Worm (Caenorhabditis elegans): ENCODE measurements around the gene ilc-17.1.

ilc-17.1 gene

DNA sequence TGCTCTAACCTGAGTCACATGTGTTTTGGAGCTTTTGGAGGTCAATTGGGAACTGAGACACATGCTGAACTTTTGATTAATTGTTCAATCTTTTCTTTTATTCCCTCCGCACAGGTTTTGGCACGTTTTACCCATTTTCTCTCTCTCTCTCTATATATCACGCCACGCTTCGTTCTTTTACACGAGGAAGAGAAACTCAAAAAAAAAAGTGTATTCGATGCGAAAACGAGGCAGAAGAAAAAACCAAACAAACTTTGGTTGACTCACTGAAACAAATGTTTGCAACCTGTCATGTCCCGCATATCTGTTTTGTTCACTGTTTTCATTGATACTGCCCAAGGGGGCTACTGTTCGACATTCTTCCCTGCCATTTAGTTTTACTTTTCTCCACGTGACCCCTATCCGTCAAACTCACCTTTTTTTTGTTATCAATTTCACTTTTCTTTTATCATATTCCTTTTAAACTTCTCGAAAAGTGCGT is 8.3 kb downstream of the ilc-17.1 start:
- TF ChIP-seq lin-39 (tag; optimal IDR thresholded peaks at IDR 0.05) (peak; percentile 50), ztf-4 (tag; optimal IDR thresholded peaks at IDR 0.05) (peak; percentile 2), nhr-77 (tag; optimal IDR thresholded peaks at IDR 0.05) (no peak), F16B12.6 (tag; optimal IDR thresholded peaks at IDR 0.05) (no peak), aha-1 (tag; optimal IDR thresholded peaks at IDR 0.05) (no peak), nhr-76 (tag; optimal IDR thresholded peaks at IDR 0.05) (no peak), pax-3 (tag; optimal IDR thresholded peaks at IDR 0.05) (no peak), unc-98 (GFP tag; IDR thresholded peaks at IDR 0.05) (no peak), elt-2 (tag; optimal IDR thresholded peaks at IDR 0.05) (peak; percentile 48), unc-130 (tag; optimal IDR thresholded peaks at IDR 0.05) (peak; percentile 4), elt-3 (tag; optimal IDR thresholded peaks at IDR 0.05) (peak in 2 of 6 experiments; percentile 44 to 74), lin-14 (GFP tag; optimal IDR thresholded peaks at IDR 0.05) (peak; percentile 83), lsy-2 (tag; optimal IDR thresholded peaks at IDR 0.05) (peak; percentile 29 to 30), blmp-1 (tag; optimal IDR thresholded peaks at IDR 0.05) (peak; percentile 86), nhr-20 (tag; optimal IDR thresholded peaks at IDR 0.05) (peak; percentile 61), nhr-90 (tag; optimal IDR thresholded peaks at IDR 0.05; ENCODE audit: poor library complexity) (peak; percentile 26), snu-23 (GFP tag; optimal IDR thresholded peaks at IDR 0.05) (peak; percentile 67), nhr-84 (tag; optimal IDR thresholded peaks at IDR 0.05) (no peak), ceh-63 (GFP tag; optimal IDR thresholded peaks at IDR 0.05) (no peak), jun-1 (tag; optimal IDR thresholded peaks at IDR 0.05) (no peak), ceh-8 (GFP tag; optimal IDR thresholded peaks at IDR 0.05) (no peak), fkh-4 (tag; optimal IDR thresholded peaks at IDR 0.05; ENCODE audit: borderline replicate concordance) (peak; percentile 48), Y116A8C.19 (tag; optimal IDR thresholded peaks at IDR 0.05; ENCODE audit: borderline replicate concordance) (no peak), rnt-1 (tag; optimal IDR thresholded peaks at IDR 0.05) (peak; percentile 55), vab-15 (tag; optimal IDR thresholded peaks at IDR 0.05) (peak; percentile 16), pag-3 (tag; optimal IDR thresholded peaks at IDR 0.05; ENCODE audit: borderline replicate concordance, insufficient read depth) (peak; percentile 65), mdl-1 (tag; optimal IDR thresholded peaks at IDR 0.05) (peak in 1 of 2 experiments; percentile 42), C16A3.4 (tag; optimal IDR thresholded peaks at IDR 0.05) (no peak), C04F5.9 (tag; optimal IDR thresholded peaks at IDR 0.05) (no peak), fos-1 (tag; optimal IDR thresholded peaks at IDR 0.05) (no peak), grh-1 (GFP tag; IDR thresholded peaks at IDR 0.05) (peak; percentile 32; the same call in 1 of the 2 replicates), nhr-19 (GFP tag; conservative IDR thresholded peaks at IDR 0.05) (peak; percentile 55), dsc-1 (tag; optimal IDR thresholded peaks at IDR 0.05) (peak; percentile 89), nhr-85 (tag) (peak; percentile 90), nhr-71 (tag; optimal IDR thresholded peaks at IDR 0.05) (peak; percentile 82), nhr-28 (tag; optimal IDR thresholded peaks at IDR 0.05) (no peak), zip-4 (GFP tag; optimal IDR thresholded peaks at IDR 0.05) (no peak), egl-13 (tag; optimal IDR thresholded peaks at IDR 0.05) (no peak), efl-1 (optimal IDR thresholded peaks at IDR 0.05) (no peak), efl-1 (GFP tag; optimal IDR thresholded peaks at IDR 0.05 in 1 of 2) (no peak), lin-35 (GFP tag; optimal IDR thresholded peaks at IDR 0.05) (peak in 1 of 2 experiments; percentile 45)

DNA sequence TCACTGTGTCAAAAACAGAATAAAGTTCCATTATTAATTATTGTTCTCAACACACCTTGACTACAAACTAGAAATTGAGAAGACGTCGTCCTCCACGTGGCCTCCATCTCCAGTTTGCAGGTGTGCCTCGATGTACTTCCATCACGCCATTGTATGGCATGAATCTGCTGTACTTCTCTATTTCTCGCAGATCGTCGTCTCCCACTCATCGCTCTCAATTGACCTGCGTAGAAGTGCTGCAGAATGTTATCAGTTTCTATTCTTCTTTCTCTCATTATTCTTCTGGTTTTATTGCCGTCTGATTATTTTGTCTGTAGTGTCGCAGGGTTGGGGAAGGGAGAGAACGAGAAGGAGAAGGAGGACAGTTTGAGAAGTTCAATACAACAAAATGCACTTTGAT is 10.0 kb downstream of the ilc-17.1 start:
- TF ChIP-seq aha-1 (tag; optimal IDR thresholded peaks at IDR 0.05) (no peak), mdl-1 (tag; optimal IDR thresholded peaks at IDR 0.05) (peak in 1 of 2 experiments; percentile 73), ceh-63 (GFP tag; optimal IDR thresholded peaks at IDR 0.05) (no peak), nhr-71 (tag; optimal IDR thresholded peaks at IDR 0.05) (peak; percentile 67), egl-13 (tag; optimal IDR thresholded peaks at IDR 0.05) (no peak), snpc-4 (tag; optimal IDR thresholded peaks at IDR 0.05) (no peak), alr-1 (tag; optimal IDR thresholded peaks at IDR 0.05; ENCODE audit: borderline replicate concordance) (no peak), lin-14 (GFP tag; optimal IDR thresholded peaks at IDR 0.05) (peak; percentile 63), nhr-90 (tag; optimal IDR thresholded peaks at IDR 0.05; ENCODE audit: poor library complexity) (peak; percentile 57), snu-23 (GFP tag; optimal IDR thresholded peaks at IDR 0.05) (peak; percentile 54), nhr-237 (tag; optimal IDR thresholded peaks at IDR 0.05) (no peak), mep-1 (tag; optimal IDR thresholded peaks at IDR 0.05) (peak; percentile 47), pax-3 (tag; optimal IDR thresholded peaks at IDR 0.05) (no peak), unc-30 (tag; optimal IDR thresholded peaks at IDR 0.05) (no peak), efl-1 (optimal IDR thresholded peaks at IDR 0.05) (no peak), efl-1 (GFP tag; optimal IDR thresholded peaks at IDR 0.05 in 1 of 2) (peak in 1 of 2 experiments; percentile 58), elt-2 (tag; optimal IDR thresholded peaks at IDR 0.05) (peak; percentile 71), blmp-1 (tag; optimal IDR thresholded peaks at IDR 0.05) (peak; percentile 71), elt-3 (tag; optimal IDR thresholded peaks at IDR 0.05) (peak in 5 of 6 experiments; percentile 34 to 73 (median 44)), tbx-2 (tag; optimal IDR thresholded peaks at IDR 0.05) (peak; percentile 40), lir-3 (tag; optimal IDR thresholded peaks at IDR 0.05; ENCODE audit: poor library complexity) (peak; percentile 53), nhr-20 (tag; optimal IDR thresholded peaks at IDR 0.05) (peak; percentile 91), rnt-1 (tag; optimal IDR thresholded peaks at IDR 0.05) (no peak), nhr-19 (GFP tag; conservative IDR thresholded peaks at IDR 0.05) (peak; percentile 37; the same call in 1 of the 2 replicates), ceh-90 (tag; optimal IDR thresholded peaks at IDR 0.05) (no peak), unc-62 (GFP tag; optimal IDR thresholded peaks at IDR 0.05) (no peak)

All from whole organism, L1 larva.